Fruit fly (Drosophila melanogaster) Kc167 (cell line): Measurements from ENCODE around the gene tal-1A.

Experiments
- Myc ChIP-seq: fragments of >200 bp; optimal IDR thresholded peaks from 2 replicates; lab custom pipeline; 2017; ENCODE audit warnings: missing external identifiers
- Sin3A ChIP-seq: fragments of >200 bp; optimal IDR thresholded peaks from 2 replicates; lab custom pipeline; 2018; ENCODE audit warnings: missing external identifiers
- h ChIP-seq: fragments of >200 bp; optimal IDR thresholded peaks from 3 replicates; lab custom pipeline; 2018; ENCODE audit warnings: missing external identifiers
- insv ChIP-seq: fragments of >200 bp; optimal IDR thresholded peaks from 3 replicates; lab custom pipeline; 2018; ENCODE audit warnings: missing external identifiers
- psq ChIP-seq: fragments of >200 bp; optimal IDR thresholded peaks from 2 replicates; lab custom pipeline; 2017; ENCODE audit warnings: missing external identifiers
- ttk ChIP-seq: sonication (Bioruptor generic); optimal IDR thresholded peaks from 2 replicates; lab custom pipeline; 2017; ENCODE audit warnings: missing external identifiers

dm6 chr3R:13845926-13846325 lies 33.0 kb downstream of the tal-1A start:
- TF ChIP-seq ttk (lab: Kevin White, UChicago) (no peak), psq (lab: Kevin White, UChicago) (no peak), Sin3A (lab: Kevin White, UChicago) (no peak), h (lab: Kevin White, UChicago) (no peak), Myc (lab: Kevin White, UChicago) (no peak), insv (lab: Kevin White, UChicago) (no peak)
